Worm (Caenorhabditis elegans) whole organism, L4 larva: ENCODE measurements around the gene H35N09.1.

Experiments
- F44E2.7 ChIP-seq: fragments of 200-800 bp; sonication (Bioruptor generic); IDR thresholded peaks from 2 replicates; pipeline ENCODE4 v2.1.2; 2022; ENCODE audit warnings: missing genetic modification characterization, missing compliant biosample characterization
- R02D3.7 ChIP-seq: fragments of 150-350 bp; sonication (generic microtip); optimal IDR thresholded peaks from 3 replicates; lab custom pipeline; 2014; ENCODE audit warnings: missing biosample characterization, missing genetic modification characterization
- T26A8.4 ChIP-seq: fragments of 200-800 bp; sonication (Bioruptor generic); IDR thresholded peaks from 2 replicates; pipeline ENCODE4 v1.3.6; 2022; ENCODE audit warnings: missing genetic modification characterization, missing compliant biosample characterization
- Y105C5A.15 ChIP-seq: fragments of 200-800 bp; sonication (Bioruptor generic); IDR thresholded peaks from 2 replicates; pipeline ENCODE4 v1.3.6; 2022; ENCODE audit warnings: missing genetic modification characterization, missing compliant biosample characterization
- Y48G9A.11 ChIP-seq: fragments of 200-800 bp; sonication (Bioruptor generic); IDR thresholded peaks from 2 replicates; pipeline ENCODE4 v1.3.6; 2022; ENCODE audit warnings: missing genetic modification reagents, missing genetic modification characterization, missing compliant biosample characterization
- Y75B8A.6 ChIP-seq: fragments of 200-800 bp; sonication (Bioruptor generic); IDR thresholded peaks from 2 replicates; pipeline ENCODE4 v1.3.6; 2022; ENCODE audit warnings: missing genetic modification reagents, missing genetic modification characterization, missing compliant biosample characterization
- aha-1 ChIP-seq: fragments of 150-350 bp; peaks from one replicate; lab custom pipeline; 2014; ENCODE audit warnings: missing biosample characterization, missing genetic modification characterization
- ama-1 ChIP-seq: fragments of 150-350 bp; optimal IDR thresholded peaks from 2 replicates; lab custom pipeline; 2014; ENCODE audit warnings: inconsistent platforms, mixed read lengths
- ceh-28 ChIP-seq: fragments of 150-350 bp; optimal IDR thresholded peaks from 2 replicates; lab custom pipeline; 2014; ENCODE audit warnings: missing biosample characterization, missing genetic modification reagents, missing genetic modification characterization
- ceh-32 ChIP-seq: sonication (generic microtip); optimal IDR thresholded peaks from 2 replicates; lab custom pipeline; 2016; ENCODE audit warnings: mild to moderate bottlenecking, missing genetic modification characterization, missing compliant biosample characterization; ENCODE audit not compliant: poor library complexity
- ceh-62 ChIP-seq: sonication (generic microtip); optimal IDR thresholded peaks from 2 replicates; lab custom pipeline; 2017; ENCODE audit warnings: missing biosample characterization, missing genetic modification characterization
- ceh-82 ChIP-seq: sonication (generic microtip); optimal IDR thresholded peaks from 2 replicates; lab custom pipeline; 2017; ENCODE audit warnings: missing biosample characterization, missing genetic modification characterization
- daf-19 ChIP-seq: fragments of 200-800 bp; sonication (Bioruptor generic); conservative IDR thresholded peaks from 2 replicates; pipeline ENCODE4 v1.3.6; 2022; ENCODE audit warnings: missing genetic modification characterization, missing compliant biosample characterization
- dmd-9 ChIP-seq: fragments of 200-800 bp; sonication (Bioruptor generic); IDR thresholded peaks from 2 replicates; pipeline ENCODE4 v1.3.6; 2022; ENCODE audit warnings: missing genetic modification reagents, missing genetic modification characterization, missing compliant biosample characterization
- dpl-1 ChIP-seq: fragments of 150-350 bp; optimal IDR thresholded peaks from 2 replicates; lab custom pipeline; 2014; ENCODE audit warnings: missing biosample characterization, missing genetic modification reagents, missing genetic modification characterization
- duxl-1 ChIP-seq: sonication (generic microtip); optimal IDR thresholded peaks from 2 replicates; lab custom pipeline; 2016; ENCODE audit warnings: mild to moderate bottlenecking, missing genetic modification characterization, moderate library complexity, missing compliant biosample characterization; ENCODE audit not compliant: poor library complexity
- egl-43 ChIP-seq: fragments of 200-800 bp; sonication (Bioruptor generic); IDR thresholded peaks from 2 replicates; pipeline ENCODE4 v1.3.6; 2022; ENCODE audit warnings: missing genetic modification reagents, missing genetic modification characterization, missing compliant biosample characterization
- fkh-10 ChIP-seq: fragments of 150-350 bp; optimal IDR thresholded peaks from 2 replicates; lab custom pipeline; 2014; ENCODE audit warnings: missing biosample characterization, missing genetic modification reagents, missing genetic modification characterization
- hlh-30 ChIP-seq: sonication (generic microtip); optimal IDR thresholded peaks from 2 replicates; lab custom pipeline; 2017; ENCODE audit warnings: antibody characterized with exemption, mild to moderate bottlenecking, missing genetic modification characterization, missing compliant biosample characterization; ENCODE audit not compliant: insufficient read depth
- hmg-1.1 ChIP-seq: fragments of 200-800 bp; sonication (Bioruptor generic); IDR thresholded peaks from 2 replicates; pipeline ENCODE4 v1.3.6; 2022; ENCODE audit warnings: missing genetic modification reagents, missing genetic modification characterization, missing compliant biosample characterization
- jun-1 ChIP-seq: fragments of 150-350 bp; optimal IDR thresholded peaks from 2 replicates; lab custom pipeline; 2014; ENCODE audit warnings: missing biosample characterization, missing genetic modification reagents, missing genetic modification characterization
- lim-7 ChIP-seq: fragments of 200-800 bp; sonication (Bioruptor generic); IDR thresholded peaks from 2 replicates; pipeline ENCODE4 v1.3.6; 2022; ENCODE audit warnings: missing genetic modification characterization, missing compliant biosample characterization
- lin-29 ChIP-seq: fragments of 200-800 bp; sonication (Bioruptor generic); IDR thresholded peaks from 2 replicates; pipeline ENCODE4 v1.3.6; 2022; ENCODE audit warnings: missing genetic modification reagents, missing genetic modification characterization, missing compliant biosample characterization
- lir-3 ChIP-seq: sonication (generic microtip); optimal IDR thresholded peaks from 2 replicates; lab custom pipeline; 2016; ENCODE audit warnings: mild to moderate bottlenecking, missing genetic modification characterization, missing compliant biosample characterization
- madf-9 ChIP-seq: fragments of 200-800 bp; sonication (Bioruptor generic); conservative IDR thresholded peaks from 2 replicates; pipeline ENCODE4 v1.3.6; 2022; ENCODE audit warnings: missing genetic modification reagents, missing genetic modification characterization, missing compliant biosample characterization
- mdl-1 ChIP-seq, 2 experiments: fragments of 150-350 bp in 1 of 2; sonication (generic microtip) in 1 of 2; optimal IDR thresholded peaks; 2 replicates each; lab custom pipeline; 2014 to 2017; ENCODE audit warnings: missing biosample characterization in 2 of 2, missing genetic modification characterization in 2 of 2
- mdt-29 ChIP-seq: fragments of 200-800 bp; sonication (Bioruptor generic); IDR thresholded peaks from 2 replicates; pipeline ENCODE4 v1.3.6; 2022; ENCODE audit warnings: missing genetic modification reagents, missing genetic modification characterization, missing compliant biosample characterization
- mxl-2 ChIP-seq: fragments of 200-800 bp; sonication (Bioruptor generic); conservative IDR thresholded peaks from 2 replicates; pipeline ENCODE4 v1.3.6; 2022; ENCODE audit warnings: missing genetic modification reagents, missing genetic modification characterization, missing compliant biosample characterization
- mxl-3 ChIP-seq: fragments of 200-800 bp; sonication (Bioruptor generic); optimal IDR thresholded peaks from 2 replicates; lab custom pipeline; 2018; ENCODE audit warnings: mild to moderate bottlenecking, missing genetic modification characterization, missing compliant biosample characterization
- nhr-10 ChIP-seq: fragments of 150-350 bp; optimal IDR thresholded peaks from 2 replicates; lab custom pipeline; 2014; ENCODE audit warnings: missing biosample characterization, missing genetic modification characterization
- nhr-11 ChIP-seq: fragments of 150-350 bp; optimal IDR thresholded peaks from 2 replicates; lab custom pipeline; 2014; ENCODE audit warnings: missing biosample characterization, missing genetic modification characterization
- nhr-237 ChIP-seq: sonication (generic microtip); optimal IDR thresholded peaks from 2 replicates; lab custom pipeline; 2017; ENCODE audit warnings: missing biosample characterization, missing genetic modification characterization
- nhr-42 ChIP-seq: fragments of 200-800 bp; sonication (Bioruptor generic); IDR thresholded peaks from 2 replicates; pipeline ENCODE4 v1.3.6; 2022; ENCODE audit warnings: missing genetic modification characterization, missing compliant biosample characterization
- nhr-48 ChIP-seq: sonication (generic microtip); optimal IDR thresholded peaks from 2 replicates; lab custom pipeline; 2016; ENCODE audit warnings: mild to moderate bottlenecking, missing genetic modification characterization, missing compliant biosample characterization
- nhr-6 ChIP-seq: fragments of 150-350 bp; optimal IDR thresholded peaks from 2 replicates; lab custom pipeline; 2014; ENCODE audit warnings: missing biosample characterization, missing genetic modification characterization
- nhr-77 ChIP-seq: fragments of 150-350 bp; optimal IDR thresholded peaks from 2 replicates; lab custom pipeline; 2014; ENCODE audit warnings: missing biosample characterization, missing genetic modification characterization
- pha-4 ChIP-seq, 2 experiments: fragments of 150-350 bp in 1 of 2; fragments of 200-800 bp in 1 of 2; sonication (Bioruptor generic) in 1 of 2; IDR thresholded peaks in 1 of 2; optimal IDR thresholded peaks in 1 of 2; 2 replicates each; pipeline versions ENCODE4 v1.3.6 to Lab custom; 2014 to 2022; ENCODE audit warnings: missing genetic modification characterization in 2 of 2, missing genetic modification reagents in 2 of 2, missing biosample characterization in 1 of 2, missing compliant biosample characterization in 1 of 2
- php-3 ChIP-seq: fragments of 200-800 bp; sonication (Bioruptor generic); IDR thresholded peaks from 2 replicates; pipeline ENCODE4 v1.3.6; 2022; ENCODE audit warnings: missing genetic modification reagents, missing genetic modification characterization, missing compliant biosample characterization
- rbr-2 ChIP-seq: sonication (generic microtip); optimal IDR thresholded peaks from 2 replicates; lab custom pipeline; 2016; ENCODE audit warnings: missing genotype, missing genetic modification characterization, missing compliant biosample characterization
- saeg-2 ChIP-seq: fragments of 200-800 bp; sonication (Bioruptor generic); IDR thresholded peaks from 2 replicates; pipeline ENCODE4 v1.3.6; 2022; ENCODE audit warnings: missing genetic modification reagents, missing genetic modification characterization, missing compliant biosample characterization
- set-16 ChIP-seq: fragments of 200-800 bp; sonication (Bioruptor generic); IDR thresholded peaks from 2 replicates; pipeline ENCODE4 v1.3.6; 2022; ENCODE audit warnings: missing genetic modification reagents, missing genetic modification characterization, missing compliant biosample characterization
- skn-1 ChIP-seq: fragments of 150-350 bp; optimal IDR thresholded peaks from 2 replicates; lab custom pipeline; 2014; ENCODE audit warnings: missing biosample characterization, missing genetic modification characterization
- snpc-4 ChIP-seq: fragments of 150-350 bp; optimal IDR thresholded peaks from 2 replicates; lab custom pipeline; 2014; ENCODE audit warnings: missing biosample characterization, missing genetic modification characterization
- tag-97 ChIP-seq: fragments of 200-800 bp; sonication (Bioruptor generic); IDR thresholded peaks from 2 replicates; pipeline ENCODE4 v1.3.6; 2022; ENCODE audit warnings: missing genetic modification characterization, missing compliant biosample characterization
- tra-1 ChIP-seq: fragments of 200-800 bp; sonication (Bioruptor generic); IDR thresholded peaks from 2 replicates; pipeline ENCODE4 v1.3.6; 2022; ENCODE audit warnings: missing genetic modification reagents, missing genetic modification characterization, missing compliant biosample characterization
- unc-130 ChIP-seq: sonication (generic microtip); optimal IDR thresholded peaks from 2 replicates; lab custom pipeline; 2016; ENCODE audit warnings: missing genetic modification reagents, missing genetic modification characterization, missing compliant biosample characterization
- unc-39 ChIP-seq: sonication (generic microtip); optimal IDR thresholded peaks from 2 replicates; lab custom pipeline; 2017; ENCODE audit warnings: missing biosample characterization, missing genetic modification characterization
- unc-62 ChIP-seq, 3 experiments: fragments of 150-350 bp in 1 of 3; sonication (generic microtip); optimal IDR thresholded peaks in 2 of 3; peaks in 1 of 3; 1 replicate in 1 of 3; 2 replicates in 2 of 3; lab custom pipeline; 2014 to 2017; ENCODE audit warnings: missing biosample characterization in 3 of 3, missing genetic modification characterization in 3 of 3, missing genetic modification reagents in 3 of 3, missing genotype in 1 of 3
- vab-7 ChIP-seq: fragments of 200-800 bp; sonication (Bioruptor generic); IDR thresholded peaks from 2 replicates; pipeline ENCODE4 v1.3.6; 2022; ENCODE audit warnings: missing genetic modification reagents, missing genetic modification characterization, missing compliant biosample characterization
- zfp-3 ChIP-seq: fragments of 200-800 bp; sonication (Bioruptor generic); conservative IDR thresholded peaks from 2 replicates; pipeline ENCODE4 v1.3.6; 2022; ENCODE audit warnings: missing genetic modification reagents, missing genetic modification characterization, missing compliant biosample characterization
- ztf-11 ChIP-seq: fragments of 150-350 bp; optimal IDR thresholded peaks from 2 replicates; lab custom pipeline; 2014; ENCODE audit warnings: missing biosample characterization, missing genetic modification characterization

Gene H35N09.1

ce11 chrX:8565810-8566416, 39.2 kb upstream of the H35N09.1 start (continued):
- no peak for TF ChIP-seq T26A8.4 (GFP tag; lab: Robert Waterston, UW)
- peak; percentile 36 to 83 for TF ChIP-seq mdl-1 (tag; optimal IDR thresholded peaks at IDR 0.05; lab: Kevin White, UChicago)
- no peak for TF ChIP-seq egl-43 (GFP tag; lab: Robert Waterston, UW)
- TF ChIP-seq nhr-77 (tag; lab: Kevin White, UChicago) = no peak
- peak in 1 of 2 experiments; percentile 98 for TF ChIP-seq unc-62 (GFP tag; optimal IDR thresholded peaks at IDR 0.05 in 1 of 2; lab: Kevin White, UChicago)
- TF ChIP-seq unc-62 (tag; optimal IDR thresholded peaks at IDR 0.05; lab: Kevin White, UChicago) = no peak
- no peak for TF ChIP-seq ceh-32 (tag; lab: Kevin White, UChicago)
- TF ChIP-seq unc-130 (GFP tag; lab: Kevin White, UChicago) = no peak
- no peak for TF ChIP-seq tra-1 (GFP tag; lab: Robert Waterston, UW)
- TF ChIP-seq hmg-1.1 (GFP tag; lab: Robert Waterston, UW) = 0 out of 2 replicates have a peak, but pooled peaks have one; percentile 8
- TF ChIP-seq nhr-11 = no peak
- TF ChIP-seq nhr-10 (tag; lab: Kevin White, UChicago) = no peak
- no peak for TF ChIP-seq mxl-2
- TF ChIP-seq Y75B8A.6 (GFP tag; lab: Robert Waterston, UW) = no peak
- TF ChIP-seq jun-1 (tag; lab: Kevin White, UChicago) = no peak
- TF ChIP-seq aha-1 (tag; lab: Kevin White, UChicago) = peak; percentile 94
- TF ChIP-seq fkh-10 (GFP tag; lab: Kevin White, UChicago) = peak; percentile 21
- no peak for TF ChIP-seq dpl-1 (GFP tag; lab: Kevin White, UChicago)
- TF ChIP-seq ceh-28 = no peak
- TF ChIP-seq rbr-2 (tag; lab: Kevin White, UChicago) = no peak
- TF ChIP-seq lin-29 (GFP tag; lab: Robert Waterston, UW) = no peak
- no peak for TF ChIP-seq madf-9 (GFP tag; lab: Robert Waterston, UW)
- no peak for TF ChIP-seq php-3
- TF ChIP-seq saeg-2 = no peak
- TF ChIP-seq tag-97 (GFP tag; lab: Robert Waterston, UW) = no peak
- no peak for TF ChIP-seq nhr-237 (tag; lab: Kevin White, UChicago)
- no peak for TF ChIP-seq unc-39
- TF ChIP-seq skn-1 = no peak
- no peak for TF ChIP-seq ceh-82 (tag; lab: Kevin White, UChicago)
- TF ChIP-seq nhr-48 = no peak
- no peak for TF ChIP-seq duxl-1
- TF ChIP-seq pha-4 (GFP tag; IDR thresholded peaks at IDR 0.05; lab: Robert Waterston, UW) = no peak
- no peak for TF ChIP-seq pha-4 (tag; optimal IDR thresholded peaks at IDR 0.05; lab: Kevin White, UChicago)
- TF ChIP-seq daf-19 (GFP tag; lab: Robert Waterston, UW) = no peak
- no peak for TF ChIP-seq snpc-4 (tag; lab: Kevin White, UChicago)
- no peak for TF ChIP-seq ama-1
- TF ChIP-seq vab-7 = no peak
- no peak for TF ChIP-seq Y48G9A.11 (GFP tag; lab: Robert Waterston, UW)
- TF ChIP-seq zfp-3 = no peak
- no peak for TF ChIP-seq nhr-6 (tag; lab: Kevin White, UChicago)
- TF ChIP-seq lir-3 (tag; lab: Kevin White, UChicago) = no peak
- TF ChIP-seq hlh-30 (tag; lab: Kevin White, UChicago) = peak; percentile 36
- no peak for TF ChIP-seq Y105C5A.15 (GFP tag; lab: Robert Waterston, UW)
- no peak for TF ChIP-seq R02D3.7 (tag; lab: Kevin White, UChicago)
- no peak for TF ChIP-seq ceh-62 (tag; lab: Kevin White, UChicago)
- TF ChIP-seq dmd-9 (GFP tag; lab: Robert Waterston, UW) = no peak
- TF ChIP-seq ztf-11 (tag; lab: Kevin White, UChicago) = no peak
- TF ChIP-seq mdt-29 (GFP tag; lab: Robert Waterston, UW) = no peak
- peak; percentile 44 for TF ChIP-seq mxl-3
- no peak for TF ChIP-seq nhr-42 (GFP tag; lab: Robert Waterston, UW)
- TF ChIP-seq set-16 = no peak
- no peak for TF ChIP-seq F44E2.7 (GFP tag; lab: Robert Waterston, UW)
- no peak for TF ChIP-seq lim-7
